Fruit fly (Drosophila melanogaster): ENCODE data around the gene tsl.

- TF ChIP-seq CG8478 (optimal IDR thresholded peaks at IDR 0.05) (no peak), CTCF (optimal IDR thresholded peaks at IDR 0.05) (no peak)
These were observed 28.4 kb downstream of the tsl start, which contains the start of gene CG31198 for dm6 chr3R:21753974-21754373.

Measured in S2 (cell line).